Worm (Caenorhabditis elegans) whole organism, mixed stage, embryonic: ENCODE data around the gene C06A12.19.
A peak's percentile ranks its signal among the peaks of the same experiment; 100 is the strongest.

ENCODE experiments used
- M03D4.4 ChIP-seq: sonication (generic microtip); optimal IDR thresholded peaks from 2 replicates; lab custom pipeline; 2017; ENCODE audit warnings: mild to moderate bottlenecking, missing genetic modification characterization, missing compliant biosample characterization
- bed-3 ChIP-seq: fragments of 200-800 bp; sonication (Bioruptor generic); optimal IDR thresholded peaks from 3 replicates; lab custom pipeline; 2018; ENCODE audit warnings: mild to moderate bottlenecking, missing genetic modification characterization, moderate library complexity, missing compliant biosample characterization
- blmp-1 ChIP-seq: fragments of 150-350 bp; optimal IDR thresholded peaks from 2 replicates; lab custom pipeline; 2014; ENCODE audit warnings: missing biosample characterization, missing genetic modification characterization
- ceh-39 ChIP-seq: fragments of 150-350 bp; optimal IDR thresholded peaks from 2 replicates; lab custom pipeline; 2014; ENCODE audit warnings: missing biosample characterization, missing genetic modification characterization
- ceh-43 ChIP-seq: fragments of 200-800 bp; sonication (Bioruptor generic); optimal IDR thresholded peaks from 2 replicates; lab custom pipeline; 2018; ENCODE audit warnings: mild to moderate bottlenecking, missing genetic modification characterization, moderate library complexity, missing compliant biosample characterization
- ceh-83 ChIP-seq: fragments of 200-800 bp; sonication (Bioruptor generic); optimal IDR thresholded peaks from 2 replicates; lab custom pipeline; 2018; ENCODE audit warnings: mild to moderate bottlenecking, missing genetic modification characterization, missing compliant biosample characterization
- ces-1 ChIP-seq: fragments of 150-350 bp; optimal IDR thresholded peaks from 2 replicates; lab custom pipeline; 2014; ENCODE audit warnings: missing biosample characterization, missing genetic modification reagents, missing genetic modification characterization
- cnd-1 ChIP-seq: fragments of 200-800 bp; sonication (Bioruptor generic); optimal IDR thresholded peaks from 2 replicates; lab custom pipeline; 2018; ENCODE audit warnings: mild to moderate bottlenecking, missing genetic modification characterization, missing compliant biosample characterization
- drap-1 ChIP-seq: fragments of 200-800 bp; sonication (Bioruptor generic); optimal IDR thresholded peaks from 3 replicates; lab custom pipeline; 2018; ENCODE audit warnings: mild to moderate bottlenecking, missing genetic modification characterization, missing compliant biosample characterization
- elt-1 ChIP-seq: sonication (generic microtip); optimal IDR thresholded peaks from 2 replicates; lab custom pipeline; 2017; ENCODE audit warnings: missing genetic modification characterization, mild to moderate bottlenecking, missing compliant biosample characterization, antibody characterized with exemption, moderate library complexity, borderline replicate concordance; ENCODE audit not compliant: insufficient read depth
- elt-3 ChIP-seq: fragments of 150-350 bp; optimal IDR thresholded peaks from 2 replicates; lab custom pipeline; 2014; ENCODE audit warnings: missing biosample characterization, missing genetic modification characterization
- hlh-1 ChIP-seq: fragments of 150-350 bp; optimal IDR thresholded peaks from 2 replicates; lab custom pipeline; 2014; ENCODE audit warnings: missing biosample characterization, missing genetic modification reagents, missing genetic modification characterization
- lin-13 ChIP-seq: fragments of 150-350 bp; optimal IDR thresholded peaks from 2 replicates; lab custom pipeline; 2014; ENCODE audit warnings: missing biosample characterization, missing genetic modification characterization
- lin-32 ChIP-seq: fragments of 200-800 bp; sonication (Bioruptor generic); optimal IDR thresholded peaks from 2 replicates; lab custom pipeline; 2018; ENCODE audit warnings: mild to moderate bottlenecking, missing genetic modification characterization, missing compliant biosample characterization
- lsy-2 ChIP-seq: fragments of 150-350 bp; optimal IDR thresholded peaks from 2 replicates; lab custom pipeline; 2014; ENCODE audit warnings: missing biosample characterization, missing genetic modification characterization
- mep-1 ChIP-seq: fragments of 150-350 bp; optimal IDR thresholded peaks from 2 replicates; lab custom pipeline; 2017; ENCODE audit warnings: missing biosample characterization, missing genetic modification reagents, missing genetic modification characterization, inconsistent platforms
- mls-2 ChIP-seq: sonication (generic microtip); optimal IDR thresholded peaks from 2 replicates; lab custom pipeline; 2016; ENCODE audit warnings: mild to moderate bottlenecking, missing genetic modification characterization, moderate library complexity, missing compliant biosample characterization
- nhr-12 ChIP-seq: fragments of 150-350 bp; optimal IDR thresholded peaks from 2 replicates; lab custom pipeline; 2014; ENCODE audit warnings: missing biosample characterization, missing genetic modification characterization
- nhr-2 ChIP-seq: fragments of 150-350 bp; optimal IDR thresholded peaks from 2 replicates; lab custom pipeline; 2014; ENCODE audit warnings: missing biosample characterization, missing genetic modification characterization
- nhr-237 ChIP-seq: fragments of 150-350 bp; optimal IDR thresholded peaks from 2 replicates; lab custom pipeline; 2014; ENCODE audit warnings: missing biosample characterization, missing genetic modification characterization
- nhr-28 ChIP-seq: fragments of 150-350 bp; optimal IDR thresholded peaks from 2 replicates; lab custom pipeline; 2014; ENCODE audit warnings: missing biosample characterization, missing genetic modification characterization
- nhr-76 ChIP-seq: sonication (generic microtip); optimal IDR thresholded peaks from 2 replicates; lab custom pipeline; 2017; ENCODE audit warnings: missing biosample characterization, missing genetic modification characterization
- pha-4 ChIP-seq: fragments of 150-350 bp; optimal IDR thresholded peaks from 2 replicates; lab custom pipeline; 2018; ENCODE audit warnings: missing biosample characterization, missing genetic modification reagents, missing genetic modification characterization
- sem-2 ChIP-seq: fragments of 200-800 bp; sonication (Bioruptor generic); optimal IDR thresholded peaks from 2 replicates; lab custom pipeline; 2018; ENCODE audit warnings: mild to moderate bottlenecking, missing genetic modification characterization, missing compliant biosample characterization
- snpc-4 ChIP-seq: fragments of 150-350 bp; optimal IDR thresholded peaks from 2 replicates; lab custom pipeline; 2014; ENCODE audit warnings: missing biosample characterization, missing genetic modification characterization
- sptf-1 ChIP-seq: sonication (generic microtip); optimal IDR thresholded peaks from 2 replicates; lab custom pipeline; 2017; ENCODE audit warnings: mild to moderate bottlenecking, missing genetic modification characterization, moderate library complexity, missing compliant biosample characterization
- tbx-8 ChIP-seq: fragments of 200-800 bp; sonication (Bioruptor generic); optimal IDR thresholded peaks from 2 replicates; lab custom pipeline; 2018; ENCODE audit warnings: mild to moderate bottlenecking, missing genetic modification characterization, moderate library complexity, missing compliant biosample characterization
- unc-120 ChIP-seq: sonication (generic microtip); optimal IDR thresholded peaks from 2 replicates; lab custom pipeline; 2017; ENCODE audit warnings: missing genetic modification characterization, missing compliant biosample characterization; ENCODE audit not compliant: poor library complexity, severe bottlenecking
- unc-39 ChIP-seq: fragments of 150-350 bp; optimal IDR thresholded peaks from 2 replicates; lab custom pipeline; 2014; ENCODE audit warnings: missing biosample characterization, missing genetic modification characterization
- unc-62 ChIP-seq: fragments of 150-350 bp; optimal IDR thresholded peaks from 2 replicates; lab custom pipeline; 2014; ENCODE audit warnings: missing biosample characterization, missing genetic modification reagents, missing genetic modification characterization
- zip-8 ChIP-seq: fragments of 150-350 bp; optimal IDR thresholded peaks from 2 replicates; lab custom pipeline; 2014; ENCODE audit warnings: missing biosample characterization, missing genetic modification characterization

The C06A12.19 gene

DNA sequence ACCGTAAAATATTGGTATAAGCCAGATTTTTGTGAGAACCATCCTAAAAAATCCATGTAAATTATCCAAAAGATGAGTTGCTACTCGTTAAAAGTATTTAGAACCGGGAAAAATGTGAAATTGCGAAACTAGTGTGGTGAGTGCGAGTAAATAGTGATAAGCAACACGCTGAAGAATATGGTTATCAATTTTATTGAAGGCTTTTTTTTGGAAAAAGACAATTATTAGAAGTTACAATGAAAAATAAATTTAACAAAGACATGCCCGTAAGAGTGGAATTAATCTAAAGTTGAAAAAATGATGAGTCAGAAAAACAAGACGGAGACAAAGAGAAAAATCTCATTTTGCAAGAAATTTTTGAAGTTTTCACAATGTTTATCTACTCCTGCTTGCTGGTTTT is 26.0 kb upstream of the C06A12.19 start, which contains the start of gene F11E6.6:
F11E6.6 (minus strand) TSS at position 101 of the 400 bp plus-strand sequence.
- TF ChIP-seq zip-8 (tag; lab: Kevin White, UChicago): no peak
- no peak for TF ChIP-seq cnd-1 (tag; lab: Kevin White, UChicago)
- TF ChIP-seq lin-32: no peak
- no peak for TF ChIP-seq ces-1
- TF ChIP-seq sptf-1 (tag; lab: Kevin White, UChicago): no peak
- TF ChIP-seq tbx-8: no peak
- no peak for TF ChIP-seq elt-1 (tag; lab: Kevin White, UChicago)
- TF ChIP-seq nhr-12 (tag; lab: Kevin White, UChicago): no peak
- no peak for TF ChIP-seq unc-39 (tag; lab: Kevin White, UChicago)
- no peak for TF ChIP-seq mep-1 (tag; lab: Kevin White, UChicago)
- TF ChIP-seq lin-13: no peak
- TF ChIP-seq nhr-237 (tag; lab: Kevin White, UChicago): no peak
- TF ChIP-seq snpc-4: no peak
- no peak for TF ChIP-seq blmp-1 (tag; lab: Kevin White, UChicago)

- TF ChIP-seq unc-120 (tag; lab: Kevin White, UChicago) (no peak), pha-4 (tag; lab: Kevin White, UChicago) (no peak), blmp-1 (tag; lab: Kevin White, UChicago) (no peak), M03D4.4 (tag; lab: Kevin White, UChicago) (no peak), lsy-2 (tag; lab: Kevin White, UChicago) (no peak)
These were observed 23.3 kb upstream of the C06A12.19 start, which contains the start of gene F11E6.10 for ce11 chrIV:17463108-17463608. Gene F11E6.10 (minus strand): TSS chrIV:17463158.

ce11 chrIV:17461222-17461707 is 21.4 kb upstream of the C06A12.19 start, which contains the start of gene rif-1.1:
Gene rif-1.1 (minus strand): TSS chrIV:17461272.
- TF ChIP-seq hlh-1 (tag; lab: Kevin White, UChicago): no peak
- TF ChIP-seq nhr-28 (tag; lab: Kevin White, UChicago): no peak
- TF ChIP-seq ces-1: peak; percentile 6
- TF ChIP-seq lsy-2 (tag; lab: Kevin White, UChicago): peak; percentile 82
- no peak for TF ChIP-seq ceh-83 (GFP tag; lab: Kevin White, UChicago)
- TF ChIP-seq cnd-1 (tag; lab: Kevin White, UChicago): no peak
- TF ChIP-seq lin-32: no peak
- TF ChIP-seq nhr-12 (tag; lab: Kevin White, UChicago): no peak
- TF ChIP-seq sem-2 (GFP tag; lab: Kevin White, UChicago): no peak
- peak; percentile 10 for TF ChIP-seq pha-4 (tag; lab: Kevin White, UChicago)
- no peak for TF ChIP-seq blmp-1 (tag; lab: Kevin White, UChicago)
- peak; percentile 29 for TF ChIP-seq mls-2 (tag; lab: Kevin White, UChicago)
- TF ChIP-seq bed-3: no peak
- no peak for TF ChIP-seq unc-62
- TF ChIP-seq drap-1: peak; percentile 24
- no peak for TF ChIP-seq sptf-1 (tag; lab: Kevin White, UChicago)
- no peak for TF ChIP-seq ceh-39 (tag; lab: Kevin White, UChicago)
- TF ChIP-seq elt-3 (tag; lab: Kevin White, UChicago): no peak
- TF ChIP-seq lin-13: no peak
- no peak for TF ChIP-seq ceh-43 (GFP tag; lab: Kevin White, UChicago)
- peak; percentile 11 for TF ChIP-seq mep-1 (tag; lab: Kevin White, UChicago)

ce11 chrIV:17453996-17454395 is 14.1 kb upstream of the C06A12.19 start:
- TF ChIP-seq zip-8 (tag; lab: Kevin White, UChicago) (no peak), pha-4 (tag; lab: Kevin White, UChicago) (no peak), sptf-1 (tag; lab: Kevin White, UChicago) (no peak), sem-2 (GFP tag; lab: Kevin White, UChicago) (no peak), snpc-4 (no peak), nhr-2 (tag; lab: Kevin White, UChicago) (no peak), nhr-76 (tag; lab: Kevin White, UChicago) (no peak), ceh-43 (GFP tag; lab: Kevin White, UChicago) (no peak), ceh-39 (tag; lab: Kevin White, UChicago) (no peak), elt-3 (tag; lab: Kevin White, UChicago) (no peak), nhr-12 (tag; lab: Kevin White, UChicago) (no peak), ceh-83 (GFP tag; lab: Kevin White, UChicago) (no peak), elt-1 (tag; lab: Kevin White, UChicago) (no peak), hlh-1 (tag; lab: Kevin White, UChicago) (no peak), mep-1 (tag; lab: Kevin White, UChicago) (no peak)
